Worm (Caenorhabditis elegans) whole organism, L4 larva: ENCODE measurements around the gene suox-1.

Experiments used
- dmd-9 ChIP-seq: fragments of 200-800 bp; sonication (Bioruptor generic); IDR thresholded peaks from 2 replicates; pipeline ENCODE4 v1.3.6; 2022; ENCODE audit warnings: missing genetic modification reagents, missing genetic modification characterization, missing compliant biosample characterization
- duxl-1 ChIP-seq: sonication (generic microtip); optimal IDR thresholded peaks from 2 replicates; lab custom pipeline; 2016; ENCODE audit warnings: mild to moderate bottlenecking, missing genetic modification characterization, moderate library complexity, missing compliant biosample characterization; ENCODE audit not compliant: poor library complexity
- fos-1 ChIP-seq: fragments of 150-350 bp; optimal IDR thresholded peaks from 2 replicates; lab custom pipeline; 2014; ENCODE audit warnings: missing biosample characterization, missing genetic modification characterization
- lsy-2 ChIP-seq, 2 experiments: fragments of 150-350 bp in 1 of 2; sonication (generic microtip) in 1 of 2; optimal IDR thresholded peaks; 2 replicates each; lab custom pipeline; 2014 to 2017; ENCODE audit warnings: missing biosample characterization in 2 of 2, missing genetic modification characterization in 2 of 2
- pqm-1 ChIP-seq: sonication (generic microtip); optimal IDR thresholded peaks from 2 replicates; lab custom pipeline; 2017; ENCODE audit warnings: missing biosample characterization, missing genetic modification characterization

ce11 chrX:15496927-15497605 is at the start of gene suox-1:
- TF ChIP-seq duxl-1 (tag; lab: Kevin White, UChicago) (no peak), fos-1 (tag; lab: Kevin White, UChicago) (no peak), pqm-1 (tag; lab: Kevin White, UChicago) (no peak), dmd-9 (GFP tag; lab: Robert Waterston, UW) (no peak), lsy-2 (tag; optimal IDR thresholded peaks at IDR 0.05; lab: Kevin White, UChicago) (peak in 1 of 2 experiments; percentile 44)
